Worm (Caenorhabditis elegans): ENCODE data around the gene mlc-7.

The mlc-7 gene

DNA sequence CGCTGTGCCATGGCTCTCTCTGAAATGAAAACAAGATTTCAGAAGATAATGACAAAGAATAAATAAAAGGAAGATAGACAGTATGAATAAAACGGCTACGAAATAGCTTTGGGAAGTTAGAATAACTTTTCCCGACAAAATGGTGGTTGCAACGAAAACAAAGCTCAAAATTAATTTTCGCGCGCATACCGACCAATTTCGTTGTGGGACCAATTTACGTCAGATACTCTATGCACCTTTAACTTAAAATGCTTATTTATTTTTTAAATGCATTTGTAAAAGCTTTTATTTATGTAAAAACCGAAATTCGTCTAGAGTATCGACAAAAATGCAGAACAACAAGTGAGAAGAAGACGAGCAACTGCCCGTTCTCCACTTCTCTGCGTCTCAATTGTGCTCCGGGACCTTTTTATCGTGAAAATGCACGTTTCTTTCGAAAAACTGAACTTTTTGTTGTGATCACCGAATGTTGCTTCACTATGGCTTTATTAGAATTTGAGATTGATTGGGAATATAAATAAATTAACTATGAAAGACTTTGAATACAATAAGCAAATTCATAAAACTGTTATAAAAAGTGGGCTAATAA, 16.9 kb downstream of the mlc-7 start, which contains the start of gene rml-1:
Gene rml-1, minus strand, starts transcription at position 19 of the 589 bp plus-strand sequence.
- TF ChIP-seq repo-1 (tag; optimal IDR thresholded peaks at IDR 0.05) (no peak), C17E4.6 (GFP tag; IDR thresholded peaks at IDR 0.05) (no peak), madf-3 (GFP tag; IDR thresholded peaks at IDR 0.05) (no peak), lsy-27 (tag; optimal IDR thresholded peaks at IDR 0.05; ENCODE audit: borderline replicate concordance, insufficient read depth) (no peak), ceh-79 (tag; optimal IDR thresholded peaks at IDR 0.05) (no peak), madf-6 (GFP tag; IDR thresholded peaks at IDR 0.05) (peak; percentile 47; the same call in 1 of the 2 replicates), F39B2.1 (GFP tag; IDR thresholded peaks at IDR 0.05) (no peak), snpc-3.4 (tag; optimal IDR thresholded peaks at IDR 0.05) (peak; percentile 51), ceh-40 (GFP tag; IDR thresholded peaks at IDR 0.05) (no peak), ccch-3 (GFP tag; optimal IDR thresholded peaks at IDR 0.05) (no peak), F57C9.4 (tag; optimal IDR thresholded peaks at IDR 0.05) (no peak), ztf-28 (GFP tag; IDR thresholded peaks at IDR 0.05) (no peak), rcor-1 (GFP tag; IDR thresholded peaks at IDR 0.05) (no peak), ets-4 (GFP tag; optimal IDR thresholded peaks at IDR 0.05) (no peak), Y95B8A.8 (GFP tag; IDR thresholded peaks at IDR 0.05) (no peak), F37B4.10 (GFP tag; IDR thresholded peaks at IDR 0.05) (no peak), cebp-1 (GFP tag; IDR thresholded peaks at IDR 0.05) (no peak), cebp-1 (tag; optimal IDR thresholded peaks at IDR 0.05) (no peak), ztf-26 (tag; optimal IDR thresholded peaks at IDR 0.05) (no peak), bed-1 (GFP tag; IDR thresholded peaks at IDR 0.05) (no peak), mxl-1 (tag; optimal IDR thresholded peaks at IDR 0.05) (no peak), athp-1 (tag; optimal IDR thresholded peaks at IDR 0.05) (no peak), fkh-3 (tag; optimal IDR thresholded peaks at IDR 0.05) (no peak), sptf-2 (GFP tag; optimal IDR thresholded peaks at IDR 0.05) (no peak), Y53F4B.3 (GFP tag; IDR thresholded peaks at IDR 0.05) (no peak), pbrm-1 (GFP tag; IDR thresholded peaks at IDR 0.05) (no peak), let-607 (tag; optimal IDR thresholded peaks at IDR 0.05) (no peak), zfh-2 (GFP tag; conservative IDR thresholded peaks at IDR 0.05) (no peak), die-1 (tag; optimal IDR thresholded peaks at IDR 0.05) (no peak), nhr-120 (GFP tag; IDR thresholded peaks at IDR 0.05) (no peak), him-1 (tag; optimal IDR thresholded peaks at IDR 0.05) (no peak), mes-4 (tag; optimal IDR thresholded peaks at IDR 0.05) (no peak), efl-1 (GFP tag; optimal IDR thresholded peaks at IDR 0.05) (peak; percentile 66), F49E8.2 (tag; optimal IDR thresholded peaks at IDR 0.05; ENCODE audit: insufficient read depth) (peak; percentile 81), somi-1 (GFP tag; optimal IDR thresholded peaks at IDR 0.05) (no peak), nfya-2 (GFP tag; IDR thresholded peaks at IDR 0.05) (no peak), ztf-22 (GFP tag; optimal IDR thresholded peaks at IDR 0.05) (no peak), madf-8 (GFP tag; conservative IDR thresholded peaks at IDR 0.05) (no peak), Y67H2A.10 (GFP tag; conservative IDR thresholded peaks at IDR 0.05) (no peak), dpl-1 (GFP tag; optimal IDR thresholded peaks at IDR 0.05) (peak; percentile 46), madf-10 (tag; optimal IDR thresholded peaks at IDR 0.05) (no peak), unc-62 (GFP tag; optimal IDR thresholded peaks at IDR 0.05) (no peak), attf-5 (GFP tag; optimal IDR thresholded peaks at IDR 0.05) (no peak), gei-17 (GFP tag; optimal IDR thresholded peaks at IDR 0.05) (no peak), lin-26 (GFP tag; IDR thresholded peaks at IDR 0.05) (no peak), ceh-91 (GFP tag; IDR thresholded peaks at IDR 0.05) (0 out of 2 replicates have a peak, but pooled peaks have one; percentile 23), xnd-1 (tag; optimal IDR thresholded peaks at IDR 0.05) (peak; percentile 34), ceh-100 (GFP tag; IDR thresholded peaks at IDR 0.05) (no peak), lir-1 (GFP tag; conservative IDR thresholded peaks at IDR 0.05) (no peak)
